Fruit fly (Drosophila melanogaster) whole organism, embryonic: Measurements from ENCODE around the gene witty.

Experiments
- Antp ChIP-seq: fragments of 200-800 bp; sonication (Bioruptor generic); optimal IDR thresholded peaks from 3 replicates; lab custom pipeline; 2016; ENCODE audit warnings: missing biosample characterization, missing genetic modification characterization
- B-H2 ChIP-seq: fragments of 200-800 bp; sonication (Bioruptor generic); optimal IDR thresholded peaks from 2 replicates; lab custom pipeline; 2018; ENCODE audit warnings: missing biosample characterization, mild to moderate bottlenecking, missing genetic modification characterization
- CG1024 ChIP-seq: fragments of 200-800 bp; sonication (Bioruptor generic); IDR thresholded peaks from 2 replicates; pipeline ENCODE4 v1.3.6; 2022; ENCODE audit warnings: missing biosample characterization, missing genetic modification characterization
- CG11085 ChIP-seq: fragments of 200-800 bp; sonication (Bioruptor generic); IDR thresholded peaks from 2 replicates; pipeline ENCODE4 v1.3.6; 2022; ENCODE audit warnings: missing biosample characterization, missing genetic modification characterization
- CG12071 ChIP-seq: fragments of 200-800 bp; sonication (Bioruptor generic); optimal IDR thresholded peaks from 3 replicates; lab custom pipeline; 2018; ENCODE audit warnings: missing biosample characterization, mild to moderate bottlenecking, missing genetic modification characterization
- CG12104 ChIP-seq: fragments of 200-800 bp; sonication (Bioruptor generic); optimal IDR thresholded peaks from 3 replicates; lab custom pipeline; 2016; ENCODE audit warnings: missing biosample characterization, missing genetic modification characterization
- CG12236 ChIP-seq: fragments of 200-800 bp; sonication (Bioruptor generic); optimal IDR thresholded peaks from 2 replicates; lab custom pipeline; 2016; ENCODE audit warnings: missing biosample characterization, missing genetic modification characterization
- CG14965 ChIP-seq: fragments of 200-800 bp; sonication (Bioruptor generic); optimal IDR thresholded peaks from 2 replicates; lab custom pipeline; 2016; ENCODE audit warnings: missing biosample characterization, missing genetic modification characterization, borderline replicate concordance
- CG1792 ChIP-seq: fragments of 200-800 bp; sonication (Bioruptor generic); optimal IDR thresholded peaks from 2 replicates; lab custom pipeline; 2016; ENCODE audit warnings: missing biosample characterization, missing genetic modification characterization
- CG2129 ChIP-seq: fragments of 200-800 bp; sonication (Bioruptor generic); IDR thresholded peaks from 2 replicates; pipeline ENCODE4 v1.3.6; 2022; ENCODE audit warnings: missing biosample characterization, missing genetic modification characterization; ENCODE audit not compliant: partially characterized antibody
- CG2199 ChIP-seq: fragments of 200-800 bp; sonication (Bioruptor generic); IDR thresholded peaks from 3 replicates; pipeline ENCODE4 v1.3.6; 2022; ENCODE audit warnings: missing biosample characterization, missing genetic modification characterization
- CG2202 ChIP-seq: fragments of 200-800 bp; sonication (Bioruptor generic); optimal IDR thresholded peaks from 2 replicates; lab custom pipeline; 2018; ENCODE audit warnings: missing biosample characterization, mild to moderate bottlenecking, missing genetic modification characterization
- CG3065 ChIP-seq: fragments of 200-800 bp; sonication (Bioruptor generic); optimal IDR thresholded peaks from 2 replicates; lab custom pipeline; 2016; ENCODE audit warnings: missing biosample characterization, missing genetic modification characterization
- CG31365 ChIP-seq: fragments of 200-800 bp; sonication (Bioruptor generic); optimal IDR thresholded peaks from 2 replicates; lab custom pipeline; 2018; ENCODE audit warnings: missing biosample characterization, mild to moderate bottlenecking, missing genetic modification characterization
- CG32767 ChIP-seq: fragments of 200-800 bp; sonication (Bioruptor generic); IDR thresholded peaks from 2 replicates; pipeline ENCODE4 v1.3.6; 2022; ENCODE audit warnings: missing biosample characterization, missing genetic modification characterization
- CG32772 ChIP-seq: fragments of 200-800 bp; sonication (Bioruptor generic); IDR thresholded peaks from 2 replicates; pipeline ENCODE4 v1.3.6; 2022; ENCODE audit warnings: missing biosample characterization, missing genetic modification characterization
- CG34376 ChIP-seq: fragments of 200-800 bp; sonication (Bioruptor generic); optimal IDR thresholded peaks from 2 replicates; lab custom pipeline; 2018; ENCODE audit warnings: missing biosample characterization, mild to moderate bottlenecking, missing genetic modification characterization
- CG3726 ChIP-seq: fragments of 200-800 bp; sonication (Bioruptor generic); IDR thresholded peaks from 3 replicates; pipeline ENCODE4, ENCODE4 v1.3.6; 2022; ENCODE audit warnings: missing biosample characterization, missing genetic modification characterization
- CG43689 ChIP-seq: fragments of 200-800 bp; sonication (Bioruptor generic); IDR thresholded peaks from 2 replicates; pipeline ENCODE4 v1.3.6; 2022; ENCODE audit warnings: missing biosample characterization, missing genetic modification characterization
- CG4404 ChIP-seq: fragments of 200-800 bp; sonication (Bioruptor generic); IDR thresholded peaks from 2 replicates; pipeline ENCODE4 v1.3.6; 2022; ENCODE audit warnings: missing biosample characterization, missing genetic modification characterization
- CG7357 ChIP-seq: fragments of 200-800 bp; sonication (Bioruptor generic); IDR thresholded peaks from 3 replicates; pipeline ENCODE4 v1.3.6; 2022; ENCODE audit warnings: missing biosample characterization, missing genetic modification characterization
- CG8089 ChIP-seq: fragments of 200-800 bp; sonication (Bioruptor generic); optimal IDR thresholded peaks from 3 replicates; lab custom pipeline; 2016; ENCODE audit warnings: missing biosample characterization, missing genetic modification characterization
- CG8478 ChIP-seq: fragments of >200 bp; optimal IDR thresholded peaks from 2 replicates; lab custom pipeline; 2018
- Dbx ChIP-seq: fragments of 200-800 bp; sonication (Bioruptor generic); IDR thresholded peaks from 3 replicates; pipeline ENCODE4 v1.3.6; 2022; ENCODE audit warnings: missing biosample characterization, missing genetic modification characterization
- Elba2 ChIP-seq: fragments of 200-800 bp; sonication (Bioruptor generic); optimal IDR thresholded peaks from 3 replicates; lab custom pipeline; 2016; ENCODE audit warnings: missing biosample characterization, missing genetic modification characterization
- Hmr ChIP-seq: fragments of 200-800 bp; sonication (Bioruptor generic); optimal IDR thresholded peaks from 3 replicates; lab custom pipeline; 2017; ENCODE audit warnings: mild to moderate bottlenecking, missing biosample characterization, missing genetic modification reagents, missing genetic modification characterization
- Med ChIP-seq: fragments of 200-800 bp; sonication (Bioruptor generic); peaks from one replicate; lab custom pipeline; 2016; ENCODE audit warnings: missing biosample characterization, missing genetic modification characterization, mild to moderate bottlenecking, inconsistent platforms, moderate library complexity
- Myb ChIP-seq: fragments of 200-800 bp; sonication (Bioruptor generic); optimal IDR thresholded peaks from 2 replicates; lab custom pipeline; 2016; ENCODE audit warnings: missing biosample characterization, missing genetic modification characterization
- abd-A ChIP-seq: fragments of 200-800 bp; sonication (Bioruptor generic); optimal IDR thresholded peaks from 3 replicates; lab custom pipeline; 2019; ENCODE audit warnings: missing biosample characterization, mild to moderate bottlenecking, missing genetic modification characterization, moderate library complexity
- bigmax ChIP-seq: fragments of 200-800 bp; sonication (Bioruptor generic); optimal IDR thresholded peaks from 2 replicates; lab custom pipeline; 2018; ENCODE audit warnings: missing biosample characterization, mild to moderate bottlenecking, missing genetic modification characterization
- cas ChIP-seq: fragments of 200-800 bp; sonication (Bioruptor generic); IDR thresholded peaks from 2 replicates; pipeline ENCODE4 v1.3.6; 2022; ENCODE audit warnings: missing biosample characterization, missing genetic modification characterization
- caup ChIP-seq: fragments of 200-800 bp; sonication (Bioruptor generic); optimal IDR thresholded peaks from 3 replicates; lab custom pipeline; 2017; ENCODE audit warnings: missing biosample characterization, mild to moderate bottlenecking, missing genetic modification characterization, moderate library complexity; ENCODE audit not compliant: severe bottlenecking
- chif ChIP-seq, 2 experiments: fragments of 200-800 bp; sonication (Bioruptor generic); optimal IDR thresholded peaks; 3 replicates each; lab custom pipeline; 2016; ENCODE audit warnings: missing biosample characterization in 2 of 2, missing genetic modification characterization in 2 of 2
- croc ChIP-seq: fragments of 200-800 bp; sonication (Bioruptor generic); conservative IDR thresholded peaks from 3 replicates; pipeline ENCODE4 v1.3.6; 2022; ENCODE audit warnings: missing biosample characterization, missing genetic modification characterization
- dan ChIP-seq: fragments of 200-800 bp; sonication (Bioruptor generic); IDR thresholded peaks from 2 replicates; pipeline ENCODE4 v1.3.6; 2022; ENCODE audit warnings: missing biosample characterization, missing genetic modification characterization
- emc ChIP-seq: fragments of 200-800 bp; sonication (Bioruptor generic); optimal IDR thresholded peaks from 2 replicates; lab custom pipeline; 2016; ENCODE audit warnings: missing biosample characterization, missing genetic modification characterization
- eve ChIP-seq, 2 experiments: fragments of >200 bp; optimal IDR thresholded peaks; 2 replicates each; lab custom pipeline; 2017; ENCODE audit warnings: missing biosample characterization in 2 of 2, missing genetic modification characterization in 2 of 2
- fd3F ChIP-seq: fragments of 200-800 bp; sonication (Bioruptor generic); optimal IDR thresholded peaks from 2 replicates; lab custom pipeline; 2018; ENCODE audit warnings: missing biosample characterization, mild to moderate bottlenecking, missing genetic modification characterization, moderate library complexity
- gcm2 ChIP-seq: fragments of 200-800 bp; sonication (Bioruptor generic); optimal IDR thresholded peaks from 2 replicates; lab custom pipeline; 2016; ENCODE audit warnings: missing biosample characterization, missing genetic modification characterization
- gem ChIP-seq: fragments of 200-800 bp; sonication (Bioruptor generic); optimal IDR thresholded peaks from 2 replicates; lab custom pipeline; 2019; ENCODE audit warnings: missing biosample characterization, mild to moderate bottlenecking, missing genetic modification characterization, moderate library complexity
- h ChIP-seq: fragments of >200 bp; optimal IDR thresholded peaks from 2 replicates; lab custom pipeline; 2017
- pan ChIP-seq, 4 experiments: fragments of >200 bp in 3 of 4; fragments of 200-800 bp in 1 of 4; sonication (Bioruptor generic) in 1 of 4; optimal IDR thresholded peaks in 3 of 4; IDR thresholded peaks in 1 of 4; 2 replicates each; pipeline versions ENCODE4 v1.3.6 to Lab custom; 2017 to 2022; ENCODE audit warnings: missing biosample characterization in 2 of 4, missing genetic modification characterization in 2 of 4, mixed read lengths in 1 of 4
- pb ChIP-seq: fragments of 200-800 bp; sonication (Bioruptor generic); optimal IDR thresholded peaks from 3 replicates; lab custom pipeline; 2016; ENCODE audit warnings: missing biosample characterization, missing genetic modification characterization
- sens ChIP-seq: fragments of 200-800 bp; sonication (Bioruptor generic); peaks from one replicate; lab custom pipeline; 2016; ENCODE audit warnings: missing biosample characterization, missing genetic modification characterization
- slp2 ChIP-seq: fragments of 200-800 bp; sonication (Bioruptor generic); optimal IDR thresholded peaks from 2 replicates; lab custom pipeline; 2016; ENCODE audit warnings: missing biosample characterization, missing genetic modification characterization
- sqz ChIP-seq: fragments of 200-800 bp; sonication (Bioruptor generic); optimal IDR thresholded peaks from 3 replicates; lab custom pipeline; 2018; ENCODE audit warnings: missing biosample characterization, mild to moderate bottlenecking, missing genetic modification characterization
- tio ChIP-seq: fragments of 200-800 bp; sonication (Bioruptor generic); optimal IDR thresholded peaks from 2 replicates; lab custom pipeline; 2017; ENCODE audit warnings: missing biosample characterization, missing genetic modification characterization, inconsistent platforms
- trh ChIP-seq: fragments of 200-800 bp; sonication (Bioruptor generic); optimal IDR thresholded peaks from 2 replicates; lab custom pipeline; 2016; ENCODE audit warnings: missing biosample characterization, missing genetic modification characterization
- tx ChIP-seq: fragments of 200-800 bp; sonication (Bioruptor generic); optimal IDR thresholded peaks from 2 replicates; lab custom pipeline; 2016; ENCODE audit warnings: missing biosample characterization, missing genetic modification characterization
- vfl ChIP-seq: fragments of 200-800 bp; sonication (Bioruptor generic); optimal IDR thresholded peaks from 2 replicates; lab custom pipeline; 2016; ENCODE audit warnings: missing biosample characterization, missing genetic modification characterization
- wdn ChIP-seq: fragments of 200-800 bp; sonication (Bioruptor generic); IDR thresholded peaks from 2 replicates; pipeline ENCODE4 v1.3.6; 2022; ENCODE audit warnings: missing biosample characterization, missing genetic modification characterization
- yki ChIP-seq: fragments of >200 bp; optimal IDR thresholded peaks from 3 replicates; lab custom pipeline; 2018
- z ChIP-seq: fragments of 200-800 bp; sonication (Bioruptor generic); IDR thresholded peaks from 3 replicates; pipeline ENCODE4 v1.3.6; 2022; ENCODE audit warnings: missing biosample characterization, missing genetic modification characterization

witty gene

dm6 chr2L:8376717-8377116 lies 38.6 kb downstream of the witty start, which contains the start of the genes CG13390 and CG17294 (continued):
- TF ChIP-seq dan (GFP tag; lab: Robert Waterston, UW) = peak; percentile 97
- TF ChIP-seq CG1792 (GFP tag; lab: Kevin White, UChicago) = peak; percentile 77
- TF ChIP-seq Med (GFP tag; lab: Kevin White, UChicago) = peak; percentile 99
- TF ChIP-seq chif (GFP tag; optimal IDR thresholded peaks at IDR 0.05; lab: Kevin White, UChicago) = peak; percentile 87 to 95
- TF ChIP-seq CG7357 (GFP tag; lab: Robert Waterston, UW) = peak; percentile 98
- TF ChIP-seq croc (GFP tag; lab: Robert Waterston, UW) = peak; percentile 99
- TF ChIP-seq sens (GFP tag; lab: Kevin White, UChicago) = peak; percentile 99
- peak; percentile 99 for TF ChIP-seq CG32767 (GFP tag; lab: Robert Waterston, UW)
- TF ChIP-seq CG14965 = peak; percentile 37
- peak; percentile 99 for TF ChIP-seq CG3726 (GFP tag; lab: Robert Waterston, UW)
- TF ChIP-seq CG8478 (lab: Kevin White, UChicago) = no peak
- peak; percentile 100 for TF ChIP-seq wdn (GFP tag; lab: Robert Waterston, UW)
- TF ChIP-seq fd3F (GFP tag; lab: Kevin White, UChicago) = peak; percentile 100
- TF ChIP-seq CG32772 = peak; percentile 100
- peak; percentile 89 for TF ChIP-seq tx (GFP tag; lab: Kevin White, UChicago)
- TF ChIP-seq CG8089 = peak; percentile 81
- peak; percentile 100 for TF ChIP-seq Hmr (GFP tag; lab: Kevin White, UChicago)
- TF ChIP-seq CG34376 (GFP tag; lab: Kevin White, UChicago) = peak; percentile 100
- TF ChIP-seq CG12071 (GFP tag; lab: Kevin White, UChicago) = peak; percentile 99
- peak; percentile 83 for TF ChIP-seq bigmax
- peak; percentile 99 for TF ChIP-seq CG43689
- TF ChIP-seq eve (GFP tag; optimal IDR thresholded peaks at IDR 0.05; lab: Kevin White, UChicago) = no peak
- peak; percentile 100 for TF ChIP-seq gem (tag; lab: Kevin White, UChicago)
- TF ChIP-seq B-H2 (GFP tag; lab: Kevin White, UChicago) = peak; percentile 99
- TF ChIP-seq sqz (GFP tag; lab: Kevin White, UChicago) = peak; percentile 99
- TF ChIP-seq Dbx (GFP tag; lab: Robert Waterston, UW) = peak; percentile 100
- TF ChIP-seq CG12104 (GFP tag; lab: Kevin White, UChicago) = peak; percentile 99
- peak; percentile 51; the same call in 1 of the 2 replicates for TF ChIP-seq CG2129
- peak; percentile 99 for TF ChIP-seq CG2199 (GFP tag; lab: Robert Waterston, UW)
- TF ChIP-seq pan (optimal IDR thresholded peaks at IDR 0.05; lab: Kevin White, UChicago) = no peak
- TF ChIP-seq pan (GFP tag; optimal IDR thresholded peaks at IDR 0.05 in 1 of 2, IDR thresholded peaks at IDR 0.05 in 1 of 2) = peak in 1 of 2 experiments; percentile 100
- peak; percentile 97 for TF ChIP-seq CG1024 (GFP tag; lab: Robert Waterston, UW)
- peak; percentile 97 for TF ChIP-seq CG3065 (GFP tag; lab: Kevin White, UChicago)
- TF ChIP-seq CG2202 (tag; lab: Kevin White, UChicago) = peak; percentile 99
- no peak for TF ChIP-seq yki (lab: Kevin White, UChicago)
- TF ChIP-seq slp2 (GFP tag; lab: Kevin White, UChicago) = peak; percentile 88
- peak; percentile 69 for TF ChIP-seq Myb (GFP tag; lab: Kevin White, UChicago)
- TF ChIP-seq cas (GFP tag; lab: Robert Waterston, UW) = peak; percentile 99
- TF ChIP-seq vfl = peak; percentile 96
- peak; percentile 100 for TF ChIP-seq CG11085
- peak; percentile 99 for TF ChIP-seq caup (GFP tag; lab: Kevin White, UChicago)
- peak; percentile 85 for TF ChIP-seq CG12236 (GFP tag; lab: Kevin White, UChicago)
- peak; percentile 69 for TF ChIP-seq pb (GFP tag; lab: Kevin White, UChicago)
- peak; percentile 82 for TF ChIP-seq Antp (GFP tag; lab: Kevin White, UChicago)
- peak; percentile 92 for TF ChIP-seq gcm2 (GFP tag; lab: Kevin White, UChicago)
- TF ChIP-seq abd-A (tag; lab: Kevin White, UChicago) = peak; percentile 98
- peak; percentile 94 for TF ChIP-seq CG31365 (tag; lab: Kevin White, UChicago)
- TF ChIP-seq CG4404 (GFP tag; lab: Robert Waterston, UW) = peak; percentile 99
- TF ChIP-seq z (GFP tag; lab: Robert Waterston, UW) = peak; percentile 84
- TF ChIP-seq h (lab: Kevin White, UChicago) = no peak
- TF ChIP-seq tio (GFP tag; lab: Kevin White, UChicago) = peak; percentile 98
- TF ChIP-seq emc (GFP tag; lab: Kevin White, UChicago) = peak; percentile 91
- TF ChIP-seq trh (GFP tag; lab: Kevin White, UChicago) = peak; percentile 98
- TF ChIP-seq Elba2 = peak; percentile 82
